Worm (Caenorhabditis elegans) whole organism, midembryonic: Measurements from ENCODE around the gene nep-20.

Source experiments
- T22C8.4 ChIP-seq: fragments of 200-800 bp; sonication (Bioruptor generic); IDR thresholded peaks from 2 replicates; pipeline ENCODE4 v1.3.6; 2022; ENCODE audit warnings: missing genetic modification characterization, missing compliant biosample characterization
- cog-1 ChIP-seq: sonication (generic microtip); optimal IDR thresholded peaks from 2 replicates; lab custom pipeline; 2016; ENCODE audit warnings: missing genetic modification characterization, missing compliant biosample characterization
- flt-1 ChIP-seq: fragments of 200-800 bp; sonication (Bioruptor generic); IDR thresholded peaks from 2 replicates; pipeline ENCODE4 v1.3.6; 2022; ENCODE audit warnings: missing genetic modification characterization, missing compliant biosample characterization
- klf-2 ChIP-seq: fragments of 200-800 bp; sonication (Bioruptor generic); conservative IDR thresholded peaks from 2 replicates; pipeline ENCODE4 v1.3.6; 2022; ENCODE audit warnings: missing genetic modification reagents, missing genetic modification characterization, missing compliant biosample characterization
- med-1 ChIP-seq: sonication (generic microtip); optimal IDR thresholded peaks from 2 replicates; lab custom pipeline; 2017; ENCODE audit warnings: missing genetic modification characterization, mild to moderate bottlenecking, missing compliant biosample characterization, antibody characterized with exemption, missing genetic modification reagents; ENCODE audit not compliant: insufficient read depth
- ref-1 ChIP-seq: fragments of 200-800 bp; sonication (Bioruptor generic); conservative IDR thresholded peaks from 2 replicates; pipeline ENCODE4 v1.3.6; 2022; ENCODE audit warnings: missing genetic modification reagents, missing genetic modification characterization, missing compliant biosample characterization
- tab-1 ChIP-seq: fragments of 200-800 bp; sonication (Bioruptor generic); IDR thresholded peaks from 2 replicates; pipeline ENCODE4 v1.3.6; 2022; ENCODE audit warnings: missing genetic modification characterization, missing compliant biosample characterization
- ztf-23 ChIP-seq: fragments of 200-800 bp; sonication (Bioruptor generic); IDR thresholded peaks from 2 replicates; pipeline ENCODE4 v1.3.6; 2022; ENCODE audit warnings: missing genetic modification reagents, missing genetic modification characterization, missing compliant biosample characterization
- ztf-29 ChIP-seq: fragments of 200-800 bp; sonication (Bioruptor generic); IDR thresholded peaks from 2 replicates; pipeline ENCODE4 v1.3.6; 2022; ENCODE audit warnings: missing genetic modification reagents, missing genetic modification characterization, missing compliant biosample characterization

DNA sequence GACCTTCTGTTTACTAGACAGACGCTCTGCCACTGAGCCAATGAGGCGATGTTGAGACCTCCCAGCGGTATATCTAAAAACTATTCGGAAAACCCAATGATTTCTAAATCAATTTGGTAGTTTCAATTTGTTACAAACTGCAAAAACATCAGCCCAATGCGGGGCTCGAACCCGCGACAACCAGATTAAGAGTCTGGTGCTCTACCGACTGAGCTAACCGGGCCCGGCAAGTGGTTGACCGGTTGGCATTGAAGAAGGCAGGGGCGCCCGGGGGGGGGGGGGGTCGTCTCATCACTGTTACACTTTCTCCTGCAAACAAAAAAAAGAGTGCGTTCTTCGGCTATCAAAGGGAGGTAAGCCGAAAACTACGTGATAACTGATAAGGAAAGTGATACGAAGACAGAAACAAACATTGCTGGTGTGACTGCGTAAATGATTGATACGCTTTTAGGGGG is 43.9 kb upstream of the nep-20 start:
- TF ChIP-seq flt-1 (GFP tag; lab: Robert Waterston, UW) = peak; percentile 85
- no peak for TF ChIP-seq med-1 (GFP tag; lab: Kevin White, UChicago)
- TF ChIP-seq tab-1 (GFP tag; lab: Robert Waterston, UW) = peak; percentile 84
- peak; percentile 46; the same call in 1 of the 2 replicates for TF ChIP-seq ref-1 (GFP tag; lab: Robert Waterston, UW)
- TF ChIP-seq T22C8.4 = peak; percentile 62; the same call in 1 of the 2 replicates
- 0 out of 2 replicates have a peak, but pooled peaks have one; percentile 35 for TF ChIP-seq ztf-29
- no peak for TF ChIP-seq klf-2 (GFP tag; lab: Robert Waterston, UW)
- peak; percentile 14 for TF ChIP-seq cog-1 (tag; lab: Kevin White, UChicago)
- peak; percentile 72 for TF ChIP-seq ztf-23 (GFP tag; lab: Robert Waterston, UW)
